Worm (Caenorhabditis elegans) whole organism, late embryonic: ENCODE data around the gene D1005.5.

ENCODE experiments used
- C08G9.2 ChIP-seq: sonication (generic microtip); optimal IDR thresholded peaks from 2 replicates; lab custom pipeline; 2016; ENCODE audit warnings: mild to moderate bottlenecking, missing genetic modification characterization, moderate library complexity, missing compliant biosample characterization
- C38D4.7 ChIP-seq: fragments of 200-800 bp; sonication (Bioruptor generic); optimal IDR thresholded peaks from 2 replicates; lab custom pipeline; 2018; ENCODE audit warnings: mild to moderate bottlenecking, missing genetic modification characterization, moderate library complexity, missing compliant biosample characterization
- F13H6.1 ChIP-seq: sonication (generic microtip); optimal IDR thresholded peaks from 2 replicates; lab custom pipeline; 2016; ENCODE audit warnings: missing genetic modification characterization, missing compliant biosample characterization
- Y22D7AL.16 ChIP-seq: sonication (generic microtip); optimal IDR thresholded peaks from 2 replicates; lab custom pipeline; 2016; ENCODE audit warnings: missing genetic modification characterization, missing compliant biosample characterization
- ahr-1 ChIP-seq: sonication (generic microtip); optimal IDR thresholded peaks from 2 replicates; lab custom pipeline; 2016; ENCODE audit warnings: missing genetic modification characterization, missing compliant biosample characterization
- ama-1 ChIP-seq: fragments of 150-350 bp; optimal IDR thresholded peaks from 2 replicates; lab custom pipeline; 2014
- ceh-14 ChIP-seq: sonication (generic microtip); optimal IDR thresholded peaks from 2 replicates; lab custom pipeline; 2016; ENCODE audit warnings: missing genotype, missing genetic modification characterization, missing compliant biosample characterization
- ceh-18 ChIP-seq: sonication (generic microtip); optimal IDR thresholded peaks from 2 replicates; lab custom pipeline; 2016; ENCODE audit warnings: missing genetic modification characterization, missing compliant biosample characterization
- ceh-24 ChIP-seq: sonication (generic microtip); optimal IDR thresholded peaks from 2 replicates; lab custom pipeline; 2016; ENCODE audit warnings: mild to moderate bottlenecking, missing genetic modification characterization, missing compliant biosample characterization
- ceh-31 ChIP-seq: sonication (generic microtip); optimal IDR thresholded peaks from 2 replicates; lab custom pipeline; 2016; ENCODE audit warnings: missing genetic modification characterization, missing compliant biosample characterization
- ceh-34 ChIP-seq: sonication (generic microtip); optimal IDR thresholded peaks from 2 replicates; lab custom pipeline; 2016; ENCODE audit warnings: mild to moderate bottlenecking, missing genetic modification characterization, missing compliant biosample characterization
- ceh-48 ChIP-seq: sonication (generic microtip); optimal IDR thresholded peaks from 2 replicates; lab custom pipeline; 2016; ENCODE audit warnings: missing genetic modification characterization, inconsistent platforms, missing compliant biosample characterization
- dmd-4 ChIP-seq: sonication (generic microtip); optimal IDR thresholded peaks from 2 replicates; lab custom pipeline; 2016; ENCODE audit warnings: borderline replicate concordance, missing genetic modification characterization, missing compliant biosample characterization
- elt-2 ChIP-seq: sonication (generic microtip); optimal IDR thresholded peaks from 2 replicates; lab custom pipeline; 2016; ENCODE audit warnings: missing genetic modification reagents, missing genetic modification characterization, missing compliant biosample characterization
- fax-1 ChIP-seq: sonication (generic microtip); optimal IDR thresholded peaks from 2 replicates; lab custom pipeline; 2016; ENCODE audit warnings: missing genotype, missing genetic modification characterization, missing compliant biosample characterization
- fkh-10 ChIP-seq: fragments of 150-350 bp; optimal IDR thresholded peaks from 2 replicates; lab custom pipeline; 2014; ENCODE audit warnings: missing biosample characterization, missing genetic modification reagents, missing genetic modification characterization
- gmeb-2 ChIP-seq: sonication (generic microtip); optimal IDR thresholded peaks from 2 replicates; lab custom pipeline; 2016; ENCODE audit warnings: missing genetic modification characterization, inconsistent platforms, missing compliant biosample characterization
- hlh-13 ChIP-seq: fragments of 200-800 bp; sonication (Bioruptor generic); optimal IDR thresholded peaks from 2 replicates; lab custom pipeline; 2018; ENCODE audit warnings: mild to moderate bottlenecking, missing genetic modification characterization, missing compliant biosample characterization
- hlh-30 ChIP-seq: sonication (generic microtip); optimal IDR thresholded peaks from 2 replicates; lab custom pipeline; 2017; ENCODE audit warnings: antibody characterized with exemption, missing genetic modification characterization, missing compliant biosample characterization; ENCODE audit not compliant: insufficient read depth
- hlh-8 ChIP-seq: sonication (generic microtip); optimal IDR thresholded peaks from 2 replicates; lab custom pipeline; 2016; ENCODE audit warnings: missing genotype, missing genetic modification characterization, missing compliant biosample characterization
- lim-6 ChIP-seq: sonication (generic microtip); optimal IDR thresholded peaks from 2 replicates; lab custom pipeline; 2016; ENCODE audit warnings: missing genetic modification characterization, missing compliant biosample characterization
- lin-11 ChIP-seq: fragments of 200-800 bp; sonication (Bioruptor generic); optimal IDR thresholded peaks from 2 replicates; lab custom pipeline; 2018; ENCODE audit warnings: mild to moderate bottlenecking, missing genetic modification characterization, missing compliant biosample characterization
- mec-3 ChIP-seq: sonication (generic microtip); optimal IDR thresholded peaks from 2 replicates; lab custom pipeline; 2016; ENCODE audit warnings: borderline replicate concordance, missing genetic modification characterization, missing compliant biosample characterization
- nfya-1 ChIP-seq: sonication (generic microtip); optimal IDR thresholded peaks from 2 replicates; lab custom pipeline; 2017; ENCODE audit warnings: missing genetic modification characterization, mild to moderate bottlenecking, missing compliant biosample characterization, antibody characterized with exemption, moderate library complexity
- nhr-232 ChIP-seq: sonication (generic microtip); optimal IDR thresholded peaks from 2 replicates; lab custom pipeline; 2016; ENCODE audit warnings: missing genetic modification characterization, missing compliant biosample characterization
- npax-4 ChIP-seq: sonication (generic microtip); optimal IDR thresholded peaks from 2 replicates; lab custom pipeline; 2016; ENCODE audit warnings: missing genetic modification characterization, missing compliant biosample characterization
- odd-2 ChIP-seq: sonication (generic microtip); optimal IDR thresholded peaks from 2 replicates; lab custom pipeline; 2017; ENCODE audit warnings: antibody characterized with exemption, mild to moderate bottlenecking, missing genetic modification characterization, missing compliant biosample characterization
- pag-3 ChIP-seq: sonication (generic microtip); optimal IDR thresholded peaks from 2 replicates; lab custom pipeline; 2016; ENCODE audit warnings: missing compliant biosample characterization, missing genetic modification characterization, borderline replicate concordance
- pha-2 ChIP-seq: sonication (generic microtip); optimal IDR thresholded peaks from 2 replicates; lab custom pipeline; 2017; ENCODE audit warnings: mild to moderate bottlenecking, missing genetic modification characterization, missing compliant biosample characterization
- pqm-1 ChIP-seq: sonication (generic microtip); optimal IDR thresholded peaks from 2 replicates; lab custom pipeline; 2016; ENCODE audit warnings: missing genetic modification characterization, missing compliant biosample characterization
- pros-1 ChIP-seq: fragments of 150-350 bp; optimal IDR thresholded peaks from 2 replicates; lab custom pipeline; 2014; ENCODE audit warnings: missing biosample characterization, missing genetic modification reagents, missing genetic modification characterization
- rnt-1 ChIP-seq: sonication (generic microtip); optimal IDR thresholded peaks from 2 replicates; lab custom pipeline; 2016; ENCODE audit warnings: missing genetic modification characterization, missing compliant biosample characterization
- sdc-2 ChIP-seq: sonication (generic microtip); optimal IDR thresholded peaks from 2 replicates; lab custom pipeline; 2016; ENCODE audit warnings: missing genotype, missing genetic modification characterization, missing compliant biosample characterization
- sox-2 ChIP-seq: fragments of 200-800 bp; sonication (Bioruptor generic); IDR thresholded peaks from 2 replicates; pipeline ENCODE4 v1.3.6; 2022; ENCODE audit warnings: missing genetic modification reagents, missing genetic modification characterization, missing compliant biosample characterization
- sox-4 ChIP-seq: sonication (generic microtip); optimal IDR thresholded peaks from 2 replicates; lab custom pipeline; 2017; ENCODE audit warnings: mild to moderate bottlenecking, missing genetic modification characterization, inconsistent platforms, missing compliant biosample characterization
- tbx-2 ChIP-seq: sonication (generic microtip); optimal IDR thresholded peaks from 2 replicates; lab custom pipeline; 2016; ENCODE audit warnings: missing genetic modification characterization, missing compliant biosample characterization
- ttx-3 ChIP-seq: sonication (generic microtip); optimal IDR thresholded peaks from 2 replicates; lab custom pipeline; 2016; ENCODE audit warnings: missing genetic modification reagents, missing genetic modification characterization, missing compliant biosample characterization
- unc-3 ChIP-seq, 2 experiments: fragments of 200-800 bp in 1 of 2; sonication (Bioruptor generic) in 1 of 2; sonication (generic microtip) in 1 of 2; conservative IDR thresholded peaks in 1 of 2; optimal IDR thresholded peaks in 1 of 2; 2 replicates each; pipeline versions ENCODE4 v1.3.6 to Lab custom; 2016 to 2022; ENCODE audit warnings: missing compliant biosample characterization in 2 of 2, missing genetic modification characterization in 2 of 2, missing genetic modification reagents in 1 of 2
- unc-55 ChIP-seq: sonication (generic microtip); optimal IDR thresholded peaks from 2 replicates; lab custom pipeline; 2017; ENCODE audit warnings: missing biosample characterization, missing genetic modification reagents, missing genetic modification characterization
- unc-86 ChIP-seq: sonication (generic microtip); optimal IDR thresholded peaks from 2 replicates; lab custom pipeline; 2016; ENCODE audit warnings: missing genetic modification characterization, missing compliant biosample characterization
- ztf-16 ChIP-seq: sonication (generic microtip); optimal IDR thresholded peaks from 2 replicates; lab custom pipeline; 2017; ENCODE audit warnings: missing genetic modification characterization, missing compliant biosample characterization

Gene D1005.5

ce11 chrX:1486135-1486648 is 13.4 kb upstream of the D1005.5 start, which contains the start of the genes D1005.10 and dhs-25:
D1005.10 (minus strand) TSS chrX:1486185.
dhs-25 (plus strand) TSS chrX:1486532.
- peak; percentile 9 for TF ChIP-seq hlh-30 (tag; lab: Kevin White, UChicago)
- TF ChIP-seq F13H6.1: no peak
- TF ChIP-seq rnt-1: no peak
- no peak for TF ChIP-seq pros-1
- no peak for TF ChIP-seq Y22D7AL.16 (tag; lab: Kevin White, UChicago)
- TF ChIP-seq sdc-2: peak; percentile 39
- no peak for TF ChIP-seq gmeb-2 (tag; lab: Kevin White, UChicago)
- peak; percentile 7 for TF ChIP-seq tbx-2 (tag; lab: Kevin White, UChicago)
- no peak for TF ChIP-seq nhr-232 (tag; lab: Kevin White, UChicago)
- no peak for TF ChIP-seq pqm-1 (tag; lab: Kevin White, UChicago)
- peak; percentile 44 for TF ChIP-seq unc-55
- TF ChIP-seq C38D4.7 (GFP tag; lab: Kevin White, UChicago): no peak
- no peak for TF ChIP-seq ceh-24
- TF ChIP-seq sox-2 (GFP tag; lab: Robert Waterston, UW): no peak
- TF ChIP-seq nfya-1 (tag; lab: Kevin White, UChicago): peak; percentile 12
- no peak for TF ChIP-seq ceh-14 (tag; lab: Kevin White, UChicago)
- TF ChIP-seq ztf-16: no peak
- TF ChIP-seq unc-86 (tag; lab: Kevin White, UChicago): no peak

ce11 chrX:1485718-1486117 is 12.9 kb upstream of the D1005.5 start, which contains the start of gene D1005.4:
D1005.4 (minus strand) TSS chrX:1485818.
- TF ChIP-seq ceh-18 (tag; lab: Kevin White, UChicago) (no peak), lim-6 (no peak), nhr-232 (tag; lab: Kevin White, UChicago) (no peak), fkh-10 (GFP tag; lab: Kevin White, UChicago) (no peak), nfya-1 (tag; lab: Kevin White, UChicago) (no peak), Y22D7AL.16 (tag; lab: Kevin White, UChicago) (no peak), sox-2 (GFP tag; lab: Robert Waterston, UW) (no peak), sox-4 (no peak), C08G9.2 (tag; lab: Kevin White, UChicago) (no peak), hlh-30 (tag; lab: Kevin White, UChicago) (no peak), ceh-34 (tag; lab: Kevin White, UChicago) (no peak), gmeb-2 (tag; lab: Kevin White, UChicago) (no peak), F13H6.1 (no peak), ahr-1 (tag; lab: Kevin White, UChicago) (no peak), mec-3 (tag; lab: Kevin White, UChicago) (no peak), hlh-13 (GFP tag; lab: Kevin White, UChicago) (no peak), ttx-3 (tag; lab: Kevin White, UChicago) (no peak), odd-2 (no peak), unc-3 (GFP tag; conservative IDR thresholded peaks at IDR 0.05; lab: Robert Waterston, UW) (no peak), unc-3 (tag; optimal IDR thresholded peaks at IDR 0.05; lab: Kevin White, UChicago) (no peak)
- TF ChIP-seq, all 69 proteins: peak for 0

- TF ChIP-seq lim-6 (no peak), pqm-1 (tag; lab: Kevin White, UChicago) (no peak), pha-2 (tag; lab: Kevin White, UChicago) (no peak), fkh-10 (GFP tag; lab: Kevin White, UChicago) (no peak), gmeb-2 (tag; lab: Kevin White, UChicago) (no peak), odd-2 (no peak), lin-11 (no peak), npax-4 (tag; lab: Kevin White, UChicago) (no peak), dmd-4 (tag; lab: Kevin White, UChicago) (no peak), ceh-48 (tag; lab: Kevin White, UChicago) (no peak), hlh-8 (no peak), ceh-31 (no peak), nhr-232 (tag; lab: Kevin White, UChicago) (no peak), ama-1 (no peak), pag-3 (tag; lab: Kevin White, UChicago) (no peak), nfya-1 (tag; lab: Kevin White, UChicago) (no peak), ceh-18 (tag; lab: Kevin White, UChicago) (no peak), rnt-1 (no peak), fax-1 (tag; lab: Kevin White, UChicago) (no peak), elt-2 (tag; lab: Kevin White, UChicago) (no peak)
Measured at ce11 chrX:1483229-1483628, 10.4 kb upstream of the D1005.5 start.
